Worm (Caenorhabditis elegans) whole organism, L2 larva: ENCODE measurements around the gene F42A10.5.

Experiments used
- C34F6.9 ChIP-seq: fragments of 150-350 bp; optimal IDR thresholded peaks from 2 replicates; lab custom pipeline; 2014; ENCODE audit warnings: missing biosample characterization, missing genetic modification characterization
- F13H6.1 ChIP-seq: sonication (generic microtip); optimal IDR thresholded peaks from 2 replicates; lab custom pipeline; 2016; ENCODE audit warnings: missing genetic modification characterization, missing compliant biosample characterization
- R02D3.7 ChIP-seq: fragments of 150-350 bp; optimal IDR thresholded peaks from 2 replicates; lab custom pipeline; 2014; ENCODE audit warnings: missing biosample characterization, missing genetic modification characterization
- Y55F3AM.14 ChIP-seq: fragments of 200-800 bp; sonication (Bioruptor generic); optimal IDR thresholded peaks from 2 replicates; lab custom pipeline; 2018; ENCODE audit warnings: mild to moderate bottlenecking, missing genetic modification characterization, missing compliant biosample characterization
- alr-1 ChIP-seq: fragments of 150-350 bp; optimal IDR thresholded peaks from 2 replicates; lab custom pipeline; 2014; ENCODE audit warnings: missing biosample characterization, missing genetic modification characterization
- aly-2 ChIP-seq: fragments of 150-350 bp; optimal IDR thresholded peaks from 2 replicates; lab custom pipeline; 2014; ENCODE audit warnings: missing biosample characterization, missing genetic modification characterization
- ama-1 ChIP-seq: fragments of 150-350 bp; optimal IDR thresholded peaks from 2 replicates; lab custom pipeline; 2018; ENCODE audit warnings: inconsistent platforms
- blmp-1 ChIP-seq: sonication (generic microtip); optimal IDR thresholded peaks from 2 replicates; lab custom pipeline; 2017; ENCODE audit warnings: missing genetic modification characterization, mild to moderate bottlenecking, missing compliant biosample characterization, antibody characterized with exemption, moderate library complexity; ENCODE audit not compliant: insufficient read depth
- crh-2 ChIP-seq: sonication (generic microtip); optimal IDR thresholded peaks from 2 replicates; lab custom pipeline; 2017; ENCODE audit warnings: missing biosample characterization, missing genetic modification characterization
- dmd-4 ChIP-seq: sonication (generic microtip); optimal IDR thresholded peaks from 2 replicates; lab custom pipeline; 2017; ENCODE audit warnings: missing biosample characterization, missing genetic modification characterization
- egl-27 ChIP-seq: sonication (generic microtip); optimal IDR thresholded peaks from 3 replicates; lab custom pipeline; 2017; ENCODE audit warnings: missing biosample characterization, missing genetic modification reagents, missing genetic modification characterization
- elt-1 ChIP-seq: fragments of 150-350 bp; optimal IDR thresholded peaks from 2 replicates; lab custom pipeline; 2014; ENCODE audit warnings: missing biosample characterization, missing genetic modification characterization
- elt-3 ChIP-seq: sonication (generic microtip); optimal IDR thresholded peaks from 2 replicates; lab custom pipeline; 2017; ENCODE audit warnings: missing biosample characterization, missing genetic modification characterization
- fos-1 ChIP-seq: fragments of 150-350 bp; optimal IDR thresholded peaks from 2 replicates; lab custom pipeline; 2014; ENCODE audit warnings: missing biosample characterization, missing genetic modification characterization
- gmeb-1 ChIP-seq: fragments of 150-350 bp; optimal IDR thresholded peaks from 2 replicates; lab custom pipeline; 2014; ENCODE audit warnings: missing biosample characterization, missing genetic modification characterization
- lin-11 ChIP-seq: fragments of 150-350 bp; sonication (generic microtip); optimal IDR thresholded peaks from 2 replicates; lab custom pipeline; 2014; ENCODE audit warnings: missing biosample characterization, missing genetic modification characterization, inconsistent platforms, mixed read lengths
- lin-13 ChIP-seq: fragments of 150-350 bp; optimal IDR thresholded peaks from 2 replicates; lab custom pipeline; 2014; ENCODE audit warnings: missing biosample characterization, missing genetic modification reagents, missing genetic modification characterization
- lin-39 ChIP-seq: fragments of 150-350 bp; optimal IDR thresholded peaks from 2 replicates; lab custom pipeline; 2014; ENCODE audit warnings: missing biosample characterization, missing genetic modification reagents, missing genetic modification characterization
- lsy-2 ChIP-seq, 2 experiments: fragments of 150-350 bp in 1 of 2; sonication (generic microtip) in 1 of 2; optimal IDR thresholded peaks; 2 replicates each; lab custom pipeline; 2014 to 2017; ENCODE audit warnings: missing biosample characterization in 2 of 2, missing genetic modification characterization in 2 of 2
- mab-5 ChIP-seq: fragments of 150-350 bp; optimal IDR thresholded peaks from 2 replicates; lab custom pipeline; 2014; ENCODE audit warnings: missing biosample characterization, missing genetic modification characterization
- mbf-1 ChIP-seq: sonication (generic microtip); optimal IDR thresholded peaks from 2 replicates; lab custom pipeline; 2017; ENCODE audit warnings: missing biosample characterization, missing genetic modification characterization
- mdl-1 ChIP-seq, 2 experiments: fragments of 150-350 bp in 1 of 2; sonication (generic microtip) in 1 of 2; optimal IDR thresholded peaks; 2 replicates each; lab custom pipeline; 2017; ENCODE audit warnings: missing biosample characterization in 2 of 2, missing genetic modification characterization in 2 of 2
- nhr-10 ChIP-seq: sonication (generic microtip); optimal IDR thresholded peaks from 2 replicates; lab custom pipeline; 2017; ENCODE audit warnings: missing biosample characterization, missing genetic modification characterization
- nhr-11 ChIP-seq: fragments of 150-350 bp; optimal IDR thresholded peaks from 2 replicates; lab custom pipeline; 2014; ENCODE audit warnings: missing biosample characterization, missing genetic modification characterization
- nhr-12 ChIP-seq: fragments of 150-350 bp; optimal IDR thresholded peaks from 2 replicates; lab custom pipeline; 2014; ENCODE audit warnings: missing biosample characterization, missing genetic modification characterization
- nhr-129 ChIP-seq: fragments of 150-350 bp; optimal IDR thresholded peaks from 2 replicates; lab custom pipeline; 2014; ENCODE audit warnings: missing biosample characterization, missing genetic modification characterization
- nhr-21 ChIP-seq: fragments of 150-350 bp; optimal IDR thresholded peaks from 2 replicates; lab custom pipeline; 2014; ENCODE audit warnings: missing biosample characterization, missing genetic modification characterization
- nhr-23 ChIP-seq: fragments of 150-350 bp; optimal IDR thresholded peaks from 2 replicates; lab custom pipeline; 2014; ENCODE audit warnings: missing biosample characterization, missing genetic modification reagents, missing genetic modification characterization
- nhr-25 ChIP-seq: fragments of 150-350 bp; sonication (generic microtip); optimal IDR thresholded peaks from 3 replicates; lab custom pipeline; 2014; ENCODE audit warnings: missing biosample characterization, missing genetic modification characterization
- nhr-6 ChIP-seq: fragments of 150-350 bp; optimal IDR thresholded peaks from 2 replicates; lab custom pipeline; 2014; ENCODE audit warnings: missing biosample characterization, missing genetic modification characterization
- nhr-77 ChIP-seq: fragments of 150-350 bp; optimal IDR thresholded peaks from 2 replicates; lab custom pipeline; 2014; ENCODE audit warnings: missing biosample characterization, missing genetic modification characterization
- peb-1 ChIP-seq: fragments of 150-350 bp; optimal IDR thresholded peaks from 2 replicates; lab custom pipeline; 2014; ENCODE audit warnings: missing biosample characterization, missing genetic modification characterization
- sem-4 ChIP-seq: fragments of 150-350 bp; optimal IDR thresholded peaks from 2 replicates; lab custom pipeline; 2014; ENCODE audit warnings: missing biosample characterization, missing genetic modification reagents, missing genetic modification characterization
- skn-1 ChIP-seq: sonication (generic microtip); optimal IDR thresholded peaks from 2 replicates; lab custom pipeline; 2017; ENCODE audit warnings: missing biosample characterization, missing genetic modification characterization
- sma-3 ChIP-seq: sonication (generic microtip); optimal IDR thresholded peaks from 2 replicates; lab custom pipeline; 2016; ENCODE audit warnings: missing genetic modification reagents, missing genetic modification characterization, missing compliant biosample characterization
- sma-9 ChIP-seq, 2 experiments: fragments of 150-350 bp in 1 of 2; sonication (generic microtip) in 1 of 2; optimal IDR thresholded peaks; 2 replicates each; lab custom pipeline; 2014 to 2016; ENCODE audit warnings: missing genetic modification characterization in 2 of 2, mild to moderate bottlenecking in 1 of 2, missing biosample characterization in 1 of 2, missing compliant biosample characterization in 1 of 2, missing genetic modification reagents in 1 of 2, moderate library complexity in 1 of 2
- snpc-4 ChIP-seq: fragments of 150-350 bp; optimal IDR thresholded peaks from 2 replicates; lab custom pipeline; 2014; ENCODE audit warnings: missing biosample characterization, missing genetic modification characterization
- unc-39 ChIP-seq: fragments of 150-350 bp; optimal IDR thresholded peaks from 2 replicates; lab custom pipeline; 2014; ENCODE audit warnings: missing biosample characterization, missing genetic modification characterization
- unc-62 ChIP-seq: fragments of 150-350 bp; optimal IDR thresholded peaks from 2 replicates; lab custom pipeline; 2014; ENCODE audit warnings: missing biosample characterization, missing genetic modification reagents, missing genetic modification characterization
- zag-1 ChIP-seq: fragments of 150-350 bp; optimal IDR thresholded peaks from 2 replicates; lab custom pipeline; 2014; ENCODE audit warnings: missing biosample characterization, missing genetic modification characterization
- ztf-1 ChIP-seq: fragments of 200-800 bp; sonication (Bioruptor generic); conservative IDR thresholded peaks from 2 replicates; pipeline ENCODE4 v1.3.6; 2022; ENCODE audit warnings: missing genetic modification characterization, missing compliant biosample characterization
- ztf-4 ChIP-seq: fragments of 150-350 bp; optimal IDR thresholded peaks from 2 replicates; lab custom pipeline; 2014; ENCODE audit warnings: missing biosample characterization, missing genetic modification characterization

Gene F42A10.5

ce11 chrIII:6164253-6164971 is 8.9 kb downstream of the F42A10.5 start, which contains the start of gene F42A10.9:
Gene F42A10.9 (plus strand): TSS chrIII:6164573.
- peak; percentile 0 for TF ChIP-seq crh-2 (tag; lab: Kevin White, UChicago)
- TF ChIP-seq gmeb-1 (tag; lab: Kevin White, UChicago) = no peak
- TF ChIP-seq lin-13 (GFP tag; lab: Kevin White, UChicago) = peak; percentile 17
- TF ChIP-seq zag-1 (tag; lab: Kevin White, UChicago) = no peak
- TF ChIP-seq mab-5 (tag; lab: Kevin White, UChicago) = no peak
- TF ChIP-seq lsy-2 (tag; optimal IDR thresholded peaks at IDR 0.05; lab: Kevin White, UChicago) = no peak
- TF ChIP-seq Y55F3AM.14 (GFP tag; lab: Kevin White, UChicago) = no peak
- no peak for TF ChIP-seq nhr-6 (tag; lab: Kevin White, UChicago)
- no peak for TF ChIP-seq nhr-11 (tag; lab: Kevin White, UChicago)
- peak; percentile 35 for TF ChIP-seq sma-9 (GFP tag; optimal IDR thresholded peaks at IDR 0.05; lab: Kevin White, UChicago)
- no peak for TF ChIP-seq sma-9 (tag; optimal IDR thresholded peaks at IDR 0.05; lab: Kevin White, UChicago)
- TF ChIP-seq ama-1 (lab: Kevin White, UChicago) = peak; percentile 86
- no peak for TF ChIP-seq aly-2 (tag; lab: Kevin White, UChicago)
- no peak for TF ChIP-seq lin-39 (tag; lab: Kevin White, UChicago)
- TF ChIP-seq nhr-25 (tag; lab: Kevin White, UChicago) = peak; percentile 5
- TF ChIP-seq blmp-1 = no peak
- no peak for TF ChIP-seq snpc-4
- TF ChIP-seq C34F6.9 (tag; lab: Kevin White, UChicago) = peak; percentile 48
- no peak for TF ChIP-seq sma-3 (GFP tag; lab: Kevin White, UChicago)
- peak; percentile 34 for TF ChIP-seq fos-1
- no peak for TF ChIP-seq nhr-23 (tag; lab: Kevin White, UChicago)
- no peak for TF ChIP-seq unc-39
- TF ChIP-seq nhr-129 (tag; lab: Kevin White, UChicago) = peak; percentile 34

- TF ChIP-seq gmeb-1 (tag; lab: Kevin White, UChicago) (no peak), R02D3.7 (tag; lab: Kevin White, UChicago) (no peak), nhr-23 (tag; lab: Kevin White, UChicago) (no peak), F13H6.1 (tag; lab: Kevin White, UChicago) (no peak), lin-39 (tag; lab: Kevin White, UChicago) (no peak), elt-1 (tag; lab: Kevin White, UChicago) (no peak), C34F6.9 (tag; lab: Kevin White, UChicago) (no peak)
These were observed 9.9 kb downstream of the F42A10.5 start for ce11 chrIII:6163381-6163780.

DNA sequence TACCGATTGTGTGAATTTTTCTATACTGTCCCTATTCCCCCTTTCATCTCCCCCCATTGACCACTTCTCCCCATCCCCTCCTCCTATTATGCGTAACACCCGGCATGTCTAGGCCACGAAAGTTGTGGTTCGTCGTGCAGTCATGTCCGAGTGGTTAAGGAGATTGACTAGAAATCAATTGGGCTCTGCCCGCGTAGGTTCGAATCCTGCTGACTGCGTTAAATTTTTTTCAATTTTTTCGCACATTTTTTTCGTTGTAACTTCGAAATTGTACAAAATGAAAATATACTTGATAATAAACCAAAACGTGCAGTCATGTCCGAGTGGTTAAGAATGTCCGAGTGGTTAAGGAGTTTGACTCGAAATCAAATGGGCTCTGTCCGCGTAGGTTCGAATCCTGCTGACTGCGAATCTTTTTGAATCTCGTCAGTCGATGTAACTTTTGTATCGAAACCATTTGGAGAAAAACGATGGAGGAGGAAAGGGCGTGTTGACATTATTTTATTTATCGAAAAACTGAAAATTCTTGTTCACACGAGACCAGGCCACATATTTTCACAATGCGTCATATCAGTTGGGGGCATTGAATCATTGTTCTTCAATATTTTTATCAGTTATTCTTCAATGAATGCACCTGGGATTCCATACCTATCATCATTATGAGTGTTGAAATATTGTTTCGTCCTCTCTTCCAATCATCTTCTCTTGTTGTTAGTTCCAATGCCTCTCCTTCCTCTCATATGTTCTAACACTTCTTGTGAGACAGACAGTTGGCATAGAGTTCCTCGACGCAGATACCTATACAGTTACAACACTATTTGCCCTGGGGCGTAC is 14.4 kb downstream of the F42A10.5 start, which contains the start of gene nfm-1:
Gene nfm-1 (plus strand): TSS at position 812 of the 834 bp plus-strand sequence.
- peak; percentile 54 for TF ChIP-seq ztf-4 (tag; lab: Kevin White, UChicago)
- peak; percentile 15 for TF ChIP-seq egl-27 (tag; lab: Kevin White, UChicago)
- TF ChIP-seq nhr-25 (tag; lab: Kevin White, UChicago) = peak; percentile 36
- TF ChIP-seq mbf-1 (tag; lab: Kevin White, UChicago) = peak; percentile 21
- TF ChIP-seq dmd-4 = no peak
- TF ChIP-seq nhr-12 = no peak
- TF ChIP-seq R02D3.7 (tag; lab: Kevin White, UChicago) = no peak
- peak; percentile 41 for TF ChIP-seq C34F6.9 (tag; lab: Kevin White, UChicago)
- TF ChIP-seq unc-39 = no peak
- peak; percentile 39 for TF ChIP-seq nhr-11 (tag; lab: Kevin White, UChicago)
- TF ChIP-seq lsy-2 (tag; optimal IDR thresholded peaks at IDR 0.05; lab: Kevin White, UChicago) = peak; percentile 57 to 68
- no peak for TF ChIP-seq ztf-1 (GFP tag; lab: Robert Waterston, UW)
- no peak for TF ChIP-seq peb-1 (tag; lab: Kevin White, UChicago)
- no peak for TF ChIP-seq nhr-77 (tag; lab: Kevin White, UChicago)
- peak; percentile 68 for TF ChIP-seq skn-1
- TF ChIP-seq zag-1 (tag; lab: Kevin White, UChicago) = no peak
- peak; percentile 64 for TF ChIP-seq sma-9 (GFP tag; optimal IDR thresholded peaks at IDR 0.05; lab: Kevin White, UChicago)
- no peak for TF ChIP-seq sma-9 (tag; optimal IDR thresholded peaks at IDR 0.05; lab: Kevin White, UChicago)
- TF ChIP-seq nhr-21 (tag; lab: Kevin White, UChicago) = peak; percentile 60
- TF ChIP-seq nhr-23 (tag; lab: Kevin White, UChicago) = no peak
- no peak for TF ChIP-seq mab-5 (tag; lab: Kevin White, UChicago)
- TF ChIP-seq nhr-129 (tag; lab: Kevin White, UChicago) = peak; percentile 72
- TF ChIP-seq fos-1 = peak; percentile 95
- peak; percentile 72 for TF ChIP-seq gmeb-1 (tag; lab: Kevin White, UChicago)
- TF ChIP-seq alr-1 (tag; lab: Kevin White, UChicago) = no peak
- TF ChIP-seq snpc-4 = peak; percentile 15
- TF ChIP-seq lin-13 (GFP tag; lab: Kevin White, UChicago) = peak; percentile 39
- TF ChIP-seq elt-3 = no peak
- peak; percentile 18 for TF ChIP-seq nhr-10 (tag; lab: Kevin White, UChicago)
- no peak for TF ChIP-seq sem-4 (tag; lab: Kevin White, UChicago)
- peak; percentile 70 for TF ChIP-seq lin-11 (tag; lab: Kevin White, UChicago)
- peak in 1 of 2 experiments; percentile 13 for TF ChIP-seq mdl-1 (tag; optimal IDR thresholded peaks at IDR 0.05; lab: Kevin White, UChicago)
- TF ChIP-seq crh-2 (tag; lab: Kevin White, UChicago) = peak; percentile 47
- peak; percentile 18 for TF ChIP-seq blmp-1
- TF ChIP-seq unc-62 (GFP tag; lab: Kevin White, UChicago) = no peak
- peak; percentile 56 for TF ChIP-seq sma-3 (GFP tag; lab: Kevin White, UChicago)
- peak; percentile 52 for TF ChIP-seq F13H6.1 (tag; lab: Kevin White, UChicago)
